Fruit fly (Drosophila melanogaster): ENCODE results near the gene CG32026.

dm6 chr3L:8788445-8788844 lies 47.8 kb upstream of the CG32026 start, which contains the start of gene Acbp5:
- TF ChIP-seq psq (optimal IDR thresholded peaks at IDR 0.05) (no peak), h (optimal IDR thresholded peaks at IDR 0.05) (no peak), Sin3A (optimal IDR thresholded peaks at IDR 0.05) (no peak), Myc (optimal IDR thresholded peaks at IDR 0.05) (no peak), insv (optimal IDR thresholded peaks at IDR 0.05) (no peak), ttk (optimal IDR thresholded peaks at IDR 0.05) (no peak)
